Worm (Caenorhabditis elegans): ENCODE data around the gene T01B7.9.

ce11 chrII:8704413-8704874 lies 22.2 kb downstream of the T01B7.9 start, which contains the start of gene prx-5:
- TF ChIP-seq him-1 (tag; optimal IDR thresholded peaks at IDR 0.05), result no peak
- no peak for TF ChIP-seq dao-5 (tag; optimal IDR thresholded peaks at IDR 0.05)
- TF ChIP-seq W03F9.2 (tag; optimal IDR thresholded peaks at IDR 0.05), result no peak

All from whole organism, L4/young adult.